Worm (Caenorhabditis elegans) whole organism, mixed stage, embryonic: ENCODE measurements around the gene T10B5.4.

Source experiments
- M03D4.4 ChIP-seq: sonication (generic microtip); optimal IDR thresholded peaks from 2 replicates; lab custom pipeline; 2017; ENCODE audit warnings: mild to moderate bottlenecking, missing genetic modification characterization, missing compliant biosample characterization
- ceh-39 ChIP-seq: fragments of 150-350 bp; optimal IDR thresholded peaks from 2 replicates; lab custom pipeline; 2014; ENCODE audit warnings: missing biosample characterization, missing genetic modification characterization
- ceh-83 ChIP-seq: fragments of 200-800 bp; sonication (Bioruptor generic); optimal IDR thresholded peaks from 2 replicates; lab custom pipeline; 2018; ENCODE audit warnings: mild to moderate bottlenecking, missing genetic modification characterization, missing compliant biosample characterization
- elt-3 ChIP-seq: fragments of 150-350 bp; optimal IDR thresholded peaks from 2 replicates; lab custom pipeline; 2014; ENCODE audit warnings: missing biosample characterization, missing genetic modification characterization
- hlh-1 ChIP-seq: fragments of 150-350 bp; optimal IDR thresholded peaks from 2 replicates; lab custom pipeline; 2014; ENCODE audit warnings: missing biosample characterization, missing genetic modification reagents, missing genetic modification characterization
- lsy-2 ChIP-seq: fragments of 150-350 bp; optimal IDR thresholded peaks from 2 replicates; lab custom pipeline; 2014; ENCODE audit warnings: missing biosample characterization, missing genetic modification characterization
- mab-5 ChIP-seq: fragments of 150-350 bp; optimal IDR thresholded peaks from 2 replicates; lab custom pipeline; 2014; ENCODE audit warnings: missing biosample characterization, missing genetic modification characterization
- nhr-2 ChIP-seq: fragments of 150-350 bp; optimal IDR thresholded peaks from 2 replicates; lab custom pipeline; 2014; ENCODE audit warnings: missing biosample characterization, missing genetic modification characterization
- pha-4 ChIP-seq: fragments of 150-350 bp; optimal IDR thresholded peaks from 2 replicates; lab custom pipeline; 2018; ENCODE audit warnings: missing biosample characterization, missing genetic modification reagents, missing genetic modification characterization
- unc-39 ChIP-seq: fragments of 150-350 bp; optimal IDR thresholded peaks from 2 replicates; lab custom pipeline; 2014; ENCODE audit warnings: missing biosample characterization, missing genetic modification characterization

- no peak for TF ChIP-seq lsy-2
- TF ChIP-seq elt-3 (tag; lab: Kevin White, UChicago), result no peak
- TF ChIP-seq pha-4 (tag; lab: Kevin White, UChicago), result no peak
- TF ChIP-seq unc-39 (tag; lab: Kevin White, UChicago), result no peak
- TF ChIP-seq hlh-1 (tag; lab: Kevin White, UChicago), result no peak
- TF ChIP-seq M03D4.4, result no peak
- TF ChIP-seq ceh-83 (GFP tag; lab: Kevin White, UChicago), result no peak
- TF ChIP-seq nhr-2, result no peak
- TF ChIP-seq ceh-39 (tag; lab: Kevin White, UChicago), result no peak
- no peak for TF ChIP-seq mab-5 (tag; lab: Kevin White, UChicago)
These were observed 48.5 kb upstream of the T10B5.4 start, which contains the start of gene Y32G9A.12 for ce11 chrV:1920105-1920504.
